Fruit fly (Drosophila melanogaster): ENCODE results near the gene CG6678.
A peak's percentile ranks its signal among the peaks of the same experiment; 100 is the strongest.

Gene CG6678

dm6 chr3R:21848987-21849442 is 37.8 kb upstream of the CG6678 start (continued):
- peak; percentile 1 for TF ChIP-seq CG14965 (GFP tag; optimal IDR thresholded peaks at IDR 0.05; ENCODE audit: borderline replicate concordance)
- TF ChIP-seq Blimp-1 (GFP tag; optimal IDR thresholded peaks at IDR 0.05) = peak; percentile 71
- no peak for TF ChIP-seq Tbp (GFP tag; optimal IDR thresholded peaks at IDR 0.05)
- peak; percentile 35 for TF ChIP-seq Lhr (GFP tag; optimal IDR thresholded peaks at IDR 0.05)
- no peak for TF ChIP-seq hkb (optimal IDR thresholded peaks at IDR 0.05)
- no peak for TF ChIP-seq hkb (GFP tag; IDR thresholded peaks at IDR 0.05)
- TF ChIP-seq CG7745 (tag; optimal IDR thresholded peaks at IDR 0.05) = no peak
- peak; percentile 74 for TF ChIP-seq row (GFP tag; IDR thresholded peaks at IDR 0.05)
- no peak for TF ChIP-seq CG32767 (GFP tag; IDR thresholded peaks at IDR 0.05)
- peak; percentile 79 for TF ChIP-seq CG6689 (GFP tag; IDR thresholded peaks at IDR 0.05)
- TF ChIP-seq CG12236 (GFP tag; optimal IDR thresholded peaks at IDR 0.05) = peak; percentile 19
- TF ChIP-seq peb (GFP tag; IDR thresholded peaks at IDR 0.05) = no peak
- peak; percentile 52 for TF ChIP-seq crc (GFP tag; optimal IDR thresholded peaks at IDR 0.05)
- TF ChIP-seq Atf6 (GFP tag; IDR thresholded peaks at IDR 0.05) = no peak
- TF ChIP-seq otp (GFP tag; IDR thresholded peaks at IDR 0.05) = no peak
- TF ChIP-seq psq (GFP tag; optimal IDR thresholded peaks at IDR 0.05) = no peak
- TF ChIP-seq CG10654 (GFP tag; optimal IDR thresholded peaks at IDR 0.05) = peak; percentile 29
- no peak for TF ChIP-seq CG6854 (GFP tag; optimal IDR thresholded peaks at IDR 0.05)
- TF ChIP-seq CG12942 (GFP tag; optimal IDR thresholded peaks at IDR 0.05) = peak; percentile 47
- no peak for TF ChIP-seq CG34224 (GFP tag; IDR thresholded peaks at IDR 0.05; ENCODE audit: partially characterized antibody)
- no peak for TF ChIP-seq B-H2 (GFP tag; optimal IDR thresholded peaks at IDR 0.05)
- TF ChIP-seq nom (GFP tag; optimal IDR thresholded peaks at IDR 0.05) = peak; percentile 90
- 0 out of 3 replicates have a peak, but pooled peaks have one; percentile 45 for TF ChIP-seq CG11093 (GFP tag; IDR thresholded peaks at IDR 0.05)
- no peak for TF ChIP-seq CG11085 (GFP tag; IDR thresholded peaks at IDR 0.05)
- TF ChIP-seq tio (GFP tag; optimal IDR thresholded peaks at IDR 0.05) = peak; percentile 80
- TF ChIP-seq CG8765 (GFP tag; IDR thresholded peaks at IDR 0.05) = no peak
- peak; percentile 46 for TF ChIP-seq CG3407 (GFP tag; optimal IDR thresholded peaks at IDR 0.05)
- TF ChIP-seq dmrt99B (tag; optimal IDR thresholded peaks at IDR 0.05) = peak; percentile 85
- TF ChIP-seq CG14014 (GFP tag; IDR thresholded peaks at IDR 0.05) = no peak; the same call in 1 of the 2 replicates
- TF ChIP-seq pho (GFP tag; optimal IDR thresholded peaks at IDR 0.05) = peak; percentile 37
- TF ChIP-seq lola (GFP tag; optimal IDR thresholded peaks at IDR 0.05) = peak in 1 of 3 experiments; percentile 85
- TF ChIP-seq Side (GFP tag; optimal IDR thresholded peaks at IDR 0.05) = peak; percentile 56
- no peak for TF ChIP-seq sens-2 (GFP tag; IDR thresholded peaks at IDR 0.05)
- peak in 1 of 2 experiments; percentile 23 for TF ChIP-seq crp (GFP tag; optimal IDR thresholded peaks at IDR 0.05)
- peak; percentile 24; the same call in 1 of the 2 replicates for TF ChIP-seq CG10366 (GFP tag; IDR thresholded peaks at IDR 0.05)
- TF ChIP-seq CG9437 (GFP tag; optimal IDR thresholded peaks at IDR 0.05) = peak; percentile 79
- TF ChIP-seq CG8359 (GFP tag; optimal IDR thresholded peaks at IDR 0.05; ENCODE audit: borderline replicate concordance) = peak; percentile 61
- TF ChIP-seq Atf-2 (GFP tag; optimal IDR thresholded peaks at IDR 0.05) = peak; percentile 51
- 0 out of 3 replicates have a peak, but pooled peaks have one; percentile 13 for TF ChIP-seq ci (GFP tag; IDR thresholded peaks at IDR 0.05)
- TF ChIP-seq trh (GFP tag; optimal IDR thresholded peaks at IDR 0.05) = no peak
- TF ChIP-seq Vsx1 (GFP tag; optimal IDR thresholded peaks at IDR 0.05) = peak; percentile 50
- peak; percentile 32 for TF ChIP-seq Dip3 (GFP tag; optimal IDR thresholded peaks at IDR 0.05)
- no peak for TF ChIP-seq usp (GFP tag; optimal IDR thresholded peaks at IDR 0.05)
- no peak for TF ChIP-seq CG9215 (GFP tag; IDR thresholded peaks at IDR 0.05)
- TF ChIP-seq CG10979 (tag; optimal IDR thresholded peaks at IDR 0.05) = peak; percentile 84
- TF ChIP-seq br (optimal IDR thresholded peaks at IDR 0.05) = no peak
- no peak for TF ChIP-seq Fer2 (tag; optimal IDR thresholded peaks at IDR 0.05)
- peak; percentile 86 for TF ChIP-seq CG7839 (tag; optimal IDR thresholded peaks at IDR 0.05)
- TF ChIP-seq Adf1 (GFP tag; IDR thresholded peaks at IDR 0.05) = no peak
- no peak for TF ChIP-seq CG10543 (GFP tag; optimal IDR thresholded peaks at IDR 0.05)
- peak; percentile 76 for TF ChIP-seq CG13775 (GFP tag; optimal IDR thresholded peaks at IDR 0.05)
